Fruit fly (Drosophila melanogaster): ENCODE measurements around the gene CG14324.

- TF ChIP-seq CG4424 (GFP tag; optimal IDR thresholded peaks at IDR 0.05) (no peak), D19B (GFP tag; optimal IDR thresholded peaks at IDR 0.05) (no peak), CG1529 (GFP tag; optimal IDR thresholded peaks at IDR 0.05) (no peak)
Observed at dm6 chr3R:17646102-17647050, 27.8 kb upstream of the CG14324 start.

Measured in whole organism, embryonic.